Worm (Caenorhabditis elegans): ENCODE results near the gene fars-3.

ce11 chrII:8454513-8454912 lies 10.1 kb upstream of the fars-3 start, which contains the start of gene F22B5.5:
- no peak for TF ChIP-seq nhr-80 (tag; optimal IDR thresholded peaks at IDR 0.05)
- no peak for TF ChIP-seq aptf-3 (GFP tag; IDR thresholded peaks at IDR 0.05)
- no peak for TF ChIP-seq sptf-2 (GFP tag; optimal IDR thresholded peaks at IDR 0.05)
